Fruit fly (Drosophila melanogaster) whole organism, embryonic: Measurements from ENCODE around the gene RapGAP1.

Source experiments
- ATbp ChIP-seq: fragments of 200-800 bp; sonication (Bioruptor generic); optimal IDR thresholded peaks from 2 replicates; lab custom pipeline; 2017; ENCODE audit warnings: missing biosample characterization, mild to moderate bottlenecking, missing genetic modification characterization, missing genetic modification reagents
- Atf6 ChIP-seq: fragments of 200-800 bp; sonication (Bioruptor generic); IDR thresholded peaks from 2 replicates; pipeline ENCODE4 v1.3.6; 2022; ENCODE audit warnings: missing biosample characterization, missing genetic modification characterization
- CG10543 ChIP-seq: fragments of 200-800 bp; sonication (Bioruptor generic); optimal IDR thresholded peaks from 3 replicates; lab custom pipeline; 2017; ENCODE audit warnings: missing biosample characterization, mild to moderate bottlenecking, missing genetic modification characterization, moderate library complexity
- CG12071 ChIP-seq: fragments of 200-800 bp; sonication (Bioruptor generic); optimal IDR thresholded peaks from 3 replicates; lab custom pipeline; 2018; ENCODE audit warnings: missing biosample characterization, mild to moderate bottlenecking, missing genetic modification characterization
- CG12236 ChIP-seq: fragments of 200-800 bp; sonication (Bioruptor generic); optimal IDR thresholded peaks from 2 replicates; lab custom pipeline; 2016; ENCODE audit warnings: missing biosample characterization, missing genetic modification characterization
- CG12744 ChIP-seq: fragments of 200-800 bp; sonication (Bioruptor generic); optimal IDR thresholded peaks from 2 replicates; lab custom pipeline; 2016; ENCODE audit warnings: missing biosample characterization, missing genetic modification characterization
- CG15011 ChIP-seq: fragments of 200-800 bp; sonication (Bioruptor generic); optimal IDR thresholded peaks from 3 replicates; lab custom pipeline; 2018; ENCODE audit warnings: missing biosample characterization, mild to moderate bottlenecking, missing genetic modification characterization
- CG15269 ChIP-seq: fragments of 200-800 bp; sonication (Bioruptor generic); optimal IDR thresholded peaks from 2 replicates; lab custom pipeline; 2018; ENCODE audit warnings: missing biosample characterization, mild to moderate bottlenecking, missing genetic modification characterization, moderate library complexity
- CG15514 ChIP-seq: fragments of 200-800 bp; sonication (Bioruptor generic); optimal IDR thresholded peaks from 3 replicates; lab custom pipeline; 2017; ENCODE audit warnings: missing biosample characterization, missing genetic modification characterization, mild to moderate bottlenecking, moderate library complexity, missing genetic modification reagents
- CG1602 ChIP-seq: fragments of 200-800 bp; sonication (Bioruptor generic); optimal IDR thresholded peaks from 3 replicates; lab custom pipeline; 2016; ENCODE audit warnings: missing biosample characterization, missing genetic modification characterization
- CG17385 ChIP-seq: fragments of 200-800 bp; sonication (Bioruptor generic); optimal IDR thresholded peaks from 3 replicates; lab custom pipeline; 2018; ENCODE audit warnings: missing biosample characterization, mild to moderate bottlenecking, missing genetic modification characterization
- CG2199 ChIP-seq: fragments of 200-800 bp; sonication (Bioruptor generic); IDR thresholded peaks from 3 replicates; pipeline ENCODE4 v1.3.6; 2022; ENCODE audit warnings: missing biosample characterization, missing genetic modification characterization
- CG2875 ChIP-seq: fragments of 200-800 bp; sonication (Bioruptor generic); optimal IDR thresholded peaks from 2 replicates; lab custom pipeline; 2017; ENCODE audit warnings: missing biosample characterization, mild to moderate bottlenecking, missing genetic modification characterization, missing genetic modification reagents
- CG31365 ChIP-seq: fragments of 200-800 bp; sonication (Bioruptor generic); optimal IDR thresholded peaks from 2 replicates; lab custom pipeline; 2018; ENCODE audit warnings: missing biosample characterization, mild to moderate bottlenecking, missing genetic modification characterization
- CG32532 ChIP-seq: fragments of 200-800 bp; sonication (Bioruptor generic); IDR thresholded peaks from 2 replicates; pipeline ENCODE4 v1.3.6; 2022; ENCODE audit warnings: missing biosample characterization, missing genetic modification characterization
- CG34376 ChIP-seq: fragments of 200-800 bp; sonication (Bioruptor generic); optimal IDR thresholded peaks from 2 replicates; lab custom pipeline; 2018; ENCODE audit warnings: missing biosample characterization, mild to moderate bottlenecking, missing genetic modification characterization
- CG43689 ChIP-seq: fragments of 200-800 bp; sonication (Bioruptor generic); IDR thresholded peaks from 2 replicates; pipeline ENCODE4 v1.3.6; 2022; ENCODE audit warnings: missing biosample characterization, missing genetic modification characterization
- CG6254 ChIP-seq: fragments of 200-800 bp; sonication (Bioruptor generic); optimal IDR thresholded peaks from 3 replicates; lab custom pipeline; 2017; ENCODE audit warnings: mild to moderate bottlenecking, missing biosample characterization, missing genetic modification reagents, missing genetic modification characterization
- CG6654 ChIP-seq: fragments of 200-800 bp; sonication (Bioruptor generic); optimal IDR thresholded peaks from 2 replicates; lab custom pipeline; 2017; ENCODE audit warnings: missing biosample characterization, mild to moderate bottlenecking, missing genetic modification characterization
- CG6813 ChIP-seq: fragments of 200-800 bp; sonication (Bioruptor generic); optimal IDR thresholded peaks from 2 replicates; lab custom pipeline; 2017; ENCODE audit warnings: missing biosample characterization, missing genetic modification characterization, mild to moderate bottlenecking, moderate library complexity, missing genetic modification reagents
- CG8290 ChIP-seq, 3 experiments: fragments of 200-800 bp; sonication (Bioruptor generic); optimal IDR thresholded peaks; 2 replicates each; lab custom pipeline; 2016 to 2019; ENCODE audit warnings: missing biosample characterization in 3 of 3, missing genetic modification characterization in 3 of 3, mild to moderate bottlenecking in 2 of 3, moderate library complexity in 1 of 3
- Dbx ChIP-seq: fragments of 200-800 bp; sonication (Bioruptor generic); IDR thresholded peaks from 3 replicates; pipeline ENCODE4 v1.3.6; 2022; ENCODE audit warnings: missing biosample characterization, missing genetic modification characterization
- Elba2 ChIP-seq: fragments of 200-800 bp; sonication (Bioruptor generic); optimal IDR thresholded peaks from 3 replicates; lab custom pipeline; 2016; ENCODE audit warnings: missing biosample characterization, missing genetic modification characterization
- Gug ChIP-seq: fragments of 200-800 bp; sonication (Bioruptor generic); IDR thresholded peaks from 4 replicates; pipeline ENCODE4 v1.3.6; 2022; ENCODE audit warnings: missing biosample characterization, missing genetic modification characterization
- H15 ChIP-seq: fragments of 200-800 bp; sonication (Bioruptor generic); IDR thresholded peaks from 3 replicates; pipeline ENCODE4 v1.3.6; 2022; ENCODE audit warnings: missing biosample characterization, missing genetic modification characterization
- Hand ChIP-seq: fragments of 200-800 bp; sonication (Bioruptor generic); optimal IDR thresholded peaks from 2 replicates; lab custom pipeline; 2017; ENCODE audit warnings: mild to moderate bottlenecking, missing biosample characterization, missing genetic modification reagents, missing genetic modification characterization
- Hmr ChIP-seq: fragments of 200-800 bp; sonication (Bioruptor generic); optimal IDR thresholded peaks from 3 replicates; lab custom pipeline; 2017; ENCODE audit warnings: mild to moderate bottlenecking, missing biosample characterization, missing genetic modification reagents, missing genetic modification characterization
- Jarid2 ChIP-seq: fragments of 200-800 bp; sonication (Bioruptor generic); optimal IDR thresholded peaks from 3 replicates; lab custom pipeline; 2017; ENCODE audit warnings: mild to moderate bottlenecking, missing biosample characterization, missing genetic modification reagents, missing genetic modification characterization
- MBD-R2 ChIP-seq: fragments of 200-800 bp; sonication (Bioruptor generic); IDR thresholded peaks from 2 replicates; pipeline ENCODE4 v1.3.6; 2022; ENCODE audit warnings: missing biosample characterization, missing genetic modification characterization
- Mes4 ChIP-seq: fragments of 200-800 bp; sonication (Bioruptor generic); optimal IDR thresholded peaks from 2 replicates; lab custom pipeline; 2016; ENCODE audit warnings: missing biosample characterization, missing genetic modification characterization
- NC2β ChIP-seq: fragments of 200-800 bp; sonication (Bioruptor generic); optimal IDR thresholded peaks from 2 replicates; lab custom pipeline; 2016; ENCODE audit warnings: missing biosample characterization, missing genetic modification characterization
- Rx ChIP-seq: fragments of 200-800 bp; sonication (Bioruptor generic); IDR thresholded peaks from 2 replicates; pipeline ENCODE4 v1.3.6; 2022; ENCODE audit warnings: missing biosample characterization, missing genetic modification characterization
- Sry-δ ChIP-seq: fragments of 200-800 bp; sonication (Bioruptor generic); optimal IDR thresholded peaks from 2 replicates; lab custom pipeline; 2016; ENCODE audit warnings: missing biosample characterization, missing genetic modification characterization
- YL-1 ChIP-seq: fragments of 200-800 bp; sonication (Bioruptor generic); optimal IDR thresholded peaks from 3 replicates; lab custom pipeline; 2017; ENCODE audit warnings: missing biosample characterization, mild to moderate bottlenecking, missing genetic modification characterization
- dati ChIP-seq: fragments of 200-800 bp; sonication (Bioruptor generic); IDR thresholded peaks from 2 replicates; pipeline ENCODE4 v1.3.6; 2022; ENCODE audit warnings: missing biosample characterization, missing genetic modification characterization
- dimm ChIP-seq: fragments of 200-800 bp; sonication (Bioruptor generic); IDR thresholded peaks from 2 replicates; pipeline ENCODE4 v1.3.6; 2022; ENCODE audit warnings: missing biosample characterization, missing genetic modification characterization
- dysf ChIP-seq: fragments of 200-800 bp; sonication (Bioruptor generic); IDR thresholded peaks from 3 replicates; pipeline ENCODE4 v1.3.6; 2022; ENCODE audit warnings: missing biosample characterization, missing genetic modification characterization
- esg ChIP-seq: fragments of 200-800 bp; sonication (Bioruptor generic); conservative IDR thresholded peaks from 2 replicates; pipeline ENCODE4 v1.3.6; 2022; ENCODE audit warnings: missing biosample characterization, missing genetic modification characterization
- exex ChIP-seq: fragments of 200-800 bp; sonication (Bioruptor generic); optimal IDR thresholded peaks from 4 replicates; lab custom pipeline; 2018; ENCODE audit warnings: missing biosample characterization, mild to moderate bottlenecking, missing genetic modification characterization, moderate library complexity
- fru ChIP-seq: fragments of >200 bp; optimal IDR thresholded peaks from 2 replicates; lab custom pipeline; 2017
- hbn ChIP-seq: fragments of 200-800 bp; sonication (Bioruptor generic); IDR thresholded peaks from 2 replicates; pipeline ENCODE4 v1.3.6; 2022; ENCODE audit warnings: missing biosample characterization, missing genetic modification characterization; ENCODE audit not compliant: partially characterized antibody
- kni ChIP-seq: fragments of 200-800 bp; sonication (Bioruptor generic); optimal IDR thresholded peaks from 3 replicates; lab custom pipeline; 2017; ENCODE audit warnings: mild to moderate bottlenecking, missing biosample characterization, missing genetic modification reagents, missing genetic modification characterization
- luna ChIP-seq: fragments of 200-800 bp; sonication (Bioruptor generic); optimal IDR thresholded peaks from 2 replicates; lab custom pipeline; 2016; ENCODE audit warnings: missing biosample characterization, missing genetic modification characterization
- nmo ChIP-seq: fragments of 200-800 bp; sonication (Bioruptor generic); optimal IDR thresholded peaks from 2 replicates; lab custom pipeline; 2018; ENCODE audit warnings: missing biosample characterization, mild to moderate bottlenecking, missing genetic modification characterization, moderate library complexity
- pita ChIP-seq: fragments of 200-800 bp; sonication (Bioruptor generic); optimal IDR thresholded peaks from 2 replicates; lab custom pipeline; 2017; ENCODE audit warnings: missing biosample characterization, mild to moderate bottlenecking, missing genetic modification characterization
- row ChIP-seq: fragments of 200-800 bp; sonication (Bioruptor generic); IDR thresholded peaks from 3 replicates; pipeline ENCODE4 v1.3.6; 2022; ENCODE audit warnings: missing biosample characterization, missing genetic modification characterization
- stwl ChIP-seq: fragments of 200-800 bp; sonication (Bioruptor generic); optimal IDR thresholded peaks from 3 replicates; lab custom pipeline; 2018; ENCODE audit warnings: missing biosample characterization, mild to moderate bottlenecking, missing genetic modification characterization, moderate library complexity
- tna ChIP-seq: fragments of 200-800 bp; sonication (Bioruptor generic); IDR thresholded peaks from 2 replicates; pipeline ENCODE4 v1.3.6; 2022; ENCODE audit warnings: missing biosample characterization, missing genetic modification characterization; ENCODE audit not compliant: partially characterized antibody
- tx ChIP-seq: fragments of 200-800 bp; sonication (Bioruptor generic); optimal IDR thresholded peaks from 2 replicates; lab custom pipeline; 2016; ENCODE audit warnings: missing biosample characterization, missing genetic modification characterization

The RapGAP1 gene

dm6 chr2L:7494341-7495293 is 84.2 kb downstream of the RapGAP1 start (continued):
- TF ChIP-seq NC2β (GFP tag; lab: Kevin White, UChicago) (peak; percentile 27), CG6813 (GFP tag; lab: Kevin White, UChicago) (no peak), hbn (GFP tag; lab: Robert Waterston, UW) (no peak), CG15011 (no peak), esg (GFP tag; lab: Robert Waterston, UW) (peak; percentile 47), Dbx (GFP tag; lab: Robert Waterston, UW) (peak; percentile 89), CG15514 (GFP tag; lab: Kevin White, UChicago) (no peak), CG15269 (peak; percentile 77), tna (GFP tag; lab: Robert Waterston, UW) (no peak), dysf (GFP tag; lab: Robert Waterston, UW) (peak; percentile 79), H15 (GFP tag; lab: Robert Waterston, UW) (no peak), CG12236 (GFP tag; lab: Kevin White, UChicago) (no peak), row (GFP tag; lab: Robert Waterston, UW) (peak; percentile 81), CG2199 (GFP tag; lab: Robert Waterston, UW) (no peak), dimm (no peak), CG6654 (GFP tag; lab: Kevin White, UChicago) (no peak), CG2875 (GFP tag; lab: Kevin White, UChicago) (no peak), Atf6 (GFP tag; lab: Robert Waterston, UW) (peak; percentile 71), stwl (no peak), YL-1 (GFP tag; lab: Kevin White, UChicago) (no peak), Gug (GFP tag; lab: Robert Waterston, UW) (no peak), Mes4 (GFP tag; lab: Kevin White, UChicago) (no peak), ATbp (GFP tag; lab: Kevin White, UChicago) (no peak), CG31365 (tag; lab: Kevin White, UChicago) (no peak), Rx (no peak), fru (lab: Kevin White, UChicago) (no peak), CG34376 (GFP tag; lab: Kevin White, UChicago) (no peak), dati (GFP tag; lab: Robert Waterston, UW) (no peak), Jarid2 (GFP tag; lab: Kevin White, UChicago) (no peak), CG32532 (GFP tag; lab: Robert Waterston, UW) (peak; percentile 31; the same call in 1 of the 2 replicates), CG1602 (GFP tag; lab: Kevin White, UChicago) (peak; percentile 21), CG8290 (GFP tag; optimal IDR thresholded peaks at IDR 0.05; lab: Kevin White, UChicago) (no peak), CG8290 (tag; optimal IDR thresholded peaks at IDR 0.05; lab: Kevin White, UChicago) (no peak), CG12071 (GFP tag; lab: Kevin White, UChicago) (no peak), Sry-δ (GFP tag; lab: Kevin White, UChicago) (no peak), Hand (peak; percentile 33), CG12744 (GFP tag; lab: Kevin White, UChicago) (no peak), tx (peak; percentile 30), CG10543 (peak; percentile 16), CG6254 (GFP tag; lab: Kevin White, UChicago) (no peak), Hmr (peak; percentile 80), pita (GFP tag; lab: Kevin White, UChicago) (no peak), exex (no peak), MBD-R2 (peak; percentile 56; the same call in 1 of the 2 replicates), Elba2 (no peak), nmo (peak; percentile 19), CG17385 (GFP tag; lab: Kevin White, UChicago) (peak; percentile 58), CG43689 (GFP tag; lab: Robert Waterston, UW) (no peak), kni (GFP tag; lab: Kevin White, UChicago) (no peak), luna (GFP tag; lab: Kevin White, UChicago) (no peak)
